Worm (Caenorhabditis elegans) whole organism, L4/young adult: Measurements from ENCODE around the gene F59H6.14.

Experiments used
- W03F9.2 ChIP-seq: fragments of 150-350 bp; optimal IDR thresholded peaks from 2 replicates; lab custom pipeline; 2014; ENCODE audit warnings: missing biosample characterization, missing genetic modification characterization
- dao-5 ChIP-seq: sonication (generic microtip); optimal IDR thresholded peaks from 2 replicates; lab custom pipeline; 2016; ENCODE audit warnings: missing genotype, missing genetic modification characterization, moderate library complexity, missing compliant biosample characterization
- him-1 ChIP-seq: sonication (generic microtip); optimal IDR thresholded peaks from 2 replicates; lab custom pipeline; 2016; ENCODE audit warnings: missing genotype, missing genetic modification reagents, missing genetic modification characterization, missing compliant biosample characterization

Gene F59H6.14

DNA sequence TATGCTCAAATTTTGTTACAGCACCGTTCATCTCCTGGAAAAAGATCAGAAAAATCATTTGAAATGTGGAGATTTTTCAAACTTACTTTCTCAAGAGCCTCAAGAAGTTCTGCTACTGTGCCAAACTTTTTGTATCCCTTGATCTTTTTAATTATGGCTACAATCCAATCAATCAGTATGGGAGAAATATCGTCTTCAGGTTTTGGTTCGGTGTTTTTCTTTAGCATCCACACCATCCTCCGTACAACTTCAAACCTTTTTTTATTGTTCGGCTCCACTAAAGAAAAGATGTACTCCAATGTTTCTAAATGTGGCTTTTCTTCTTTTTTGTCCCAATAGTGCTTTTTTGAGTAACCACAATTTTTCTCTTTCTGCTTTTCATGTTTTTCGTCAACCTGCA, 43.1 kb downstream of the F59H6.14 start:
- TF ChIP-seq dao-5 (no peak), W03F9.2 (tag; lab: Kevin White, UChicago) (no peak), him-1 (tag; lab: Kevin White, UChicago) (no peak)

DNA sequence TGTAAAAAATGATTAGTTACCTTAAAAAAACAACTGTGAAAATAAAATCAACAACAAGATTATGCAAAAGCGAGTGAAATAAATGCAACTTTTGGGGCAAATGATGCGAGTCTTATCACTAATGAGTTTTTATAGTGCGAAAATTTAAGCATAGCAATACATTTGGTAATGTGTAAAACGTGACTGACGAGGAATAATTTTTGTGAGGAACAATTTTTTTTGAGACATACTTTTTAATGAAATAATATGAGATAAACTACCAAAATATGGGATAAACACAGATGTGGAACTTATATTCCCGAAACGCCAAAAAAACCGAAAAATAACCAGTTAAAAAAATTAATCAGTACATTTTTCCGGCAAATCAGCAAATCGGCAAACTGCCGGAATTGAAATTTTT, 47.0 kb downstream of the F59H6.14 start, which contains the start of gene F07E5.9:
Gene F07E5.9, minus strand, starts transcription at position 101 of the 400 bp plus-strand sequence.
- no peak for TF ChIP-seq W03F9.2 (tag; lab: Kevin White, UChicago)
- no peak for TF ChIP-seq dao-5
- TF ChIP-seq him-1 (tag; lab: Kevin White, UChicago): no peak

DNA sequence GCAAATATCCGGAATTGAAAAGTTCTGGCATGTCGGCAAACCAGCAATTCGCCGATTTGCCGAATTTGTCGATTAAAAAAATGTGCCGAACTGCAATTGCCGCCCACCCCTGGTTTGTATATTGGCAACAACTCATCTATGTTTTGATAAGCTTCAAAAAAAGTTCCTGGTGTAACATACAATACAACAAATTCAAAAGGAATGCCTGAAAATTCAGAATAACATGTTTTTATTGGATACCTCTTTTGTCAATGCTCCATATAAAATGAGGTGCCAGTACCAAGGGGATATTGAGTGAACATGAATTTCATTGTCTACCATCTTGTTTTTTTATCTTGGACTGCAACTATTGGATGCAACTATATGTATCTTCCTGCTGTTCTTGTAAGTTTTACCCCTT, 47.9 kb downstream of the F59H6.14 start, which contains the start of gene T16A1.4:
Gene T16A1.4, plus strand, starts transcription at position 301 of the 400 bp plus-strand sequence.
- TF ChIP-seq him-1 (tag; lab: Kevin White, UChicago): no peak
- TF ChIP-seq W03F9.2 (tag; lab: Kevin White, UChicago): no peak
- TF ChIP-seq dao-5: no peak

DNA sequence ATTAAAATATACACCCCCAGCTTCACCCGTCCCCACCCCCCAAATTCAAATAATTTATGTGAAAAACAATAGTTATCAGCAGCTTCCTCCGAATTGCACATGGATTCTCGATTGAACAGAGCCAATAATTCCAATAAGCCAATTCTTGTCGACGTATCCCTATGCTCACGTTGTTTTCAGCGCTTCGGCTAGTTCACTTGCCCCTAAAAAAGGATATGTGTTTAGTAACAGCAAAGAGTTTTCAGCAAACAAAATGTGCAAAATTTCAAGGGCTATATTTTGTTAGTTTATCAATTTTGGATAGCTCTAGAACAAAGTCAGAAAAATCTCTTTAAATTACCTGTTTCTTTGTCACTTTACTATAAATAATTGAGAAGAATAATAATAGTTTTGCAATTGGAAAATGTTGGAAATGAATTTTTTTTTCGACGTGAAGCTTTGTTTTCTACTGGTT, 50.4 kb downstream of the F59H6.14 start, which contains the start of the genes T16A1.5 and fbxc-49:
Gene T16A1.5, minus strand, starts transcription at position 101 of the 454 bp plus-strand sequence.
Gene fbxc-49, plus strand, starts transcription at position 404 of the 454 bp plus-strand sequence.
- TF ChIP-seq dao-5 (no peak), him-1 (tag; lab: Kevin White, UChicago) (no peak), W03F9.2 (tag; lab: Kevin White, UChicago) (no peak)
